Worm (Caenorhabditis elegans) whole organism, L4 larva: ENCODE measurements around the gene peb-1.

Experiments used
- ZK546.5 ChIP-seq, 2 experiments: sonication (generic microtip); optimal IDR thresholded peaks; 2 replicates each; lab custom pipeline; 2017; ENCODE audit warnings: missing biosample characterization in 2 of 2, missing genetic modification characterization in 2 of 2
- ama-1 ChIP-seq: fragments of 150-350 bp; optimal IDR thresholded peaks from 2 replicates; lab custom pipeline; 2014; ENCODE audit warnings: inconsistent platforms, mixed read lengths
- ceh-44 ChIP-seq: fragments of 200-800 bp; sonication (Bioruptor generic); IDR thresholded peaks from 2 replicates; pipeline ENCODE4 v1.3.6; 2022; ENCODE audit warnings: missing genetic modification reagents, missing genetic modification characterization, missing compliant biosample characterization
- ceh-82 ChIP-seq: sonication (generic microtip); optimal IDR thresholded peaks from 2 replicates; lab custom pipeline; 2017; ENCODE audit warnings: missing biosample characterization, missing genetic modification characterization
- lin-13 ChIP-seq: fragments of 150-350 bp; optimal IDR thresholded peaks from 2 replicates; lab custom pipeline; 2014; ENCODE audit warnings: missing biosample characterization, missing genetic modification reagents, missing genetic modification characterization
- mdl-1 ChIP-seq, 2 experiments: fragments of 150-350 bp in 1 of 2; sonication (generic microtip) in 1 of 2; optimal IDR thresholded peaks; 2 replicates each; lab custom pipeline; 2014 to 2017; ENCODE audit warnings: missing biosample characterization in 2 of 2, missing genetic modification characterization in 2 of 2
- mep-1 ChIP-seq: fragments of 150-350 bp; sonication (generic microtip); optimal IDR thresholded peaks from 3 replicates; lab custom pipeline; 2014; ENCODE audit warnings: missing biosample characterization, missing genetic modification characterization
- mxl-2 ChIP-seq: fragments of 200-800 bp; sonication (Bioruptor generic); conservative IDR thresholded peaks from 2 replicates; pipeline ENCODE4 v1.3.6; 2022; ENCODE audit warnings: missing genetic modification reagents, missing genetic modification characterization, missing compliant biosample characterization
- nhr-237 ChIP-seq: sonication (generic microtip); optimal IDR thresholded peaks from 2 replicates; lab custom pipeline; 2017; ENCODE audit warnings: missing biosample characterization, missing genetic modification characterization
- nhr-25 ChIP-seq: sonication (generic microtip); optimal IDR thresholded peaks from 2 replicates; lab custom pipeline; 2017; ENCODE audit warnings: missing genetic modification characterization, mild to moderate bottlenecking, missing compliant biosample characterization, antibody characterized with exemption, moderate library complexity, borderline replicate concordance; ENCODE audit not compliant: insufficient read depth
- pha-4 ChIP-seq, 2 experiments: fragments of 150-350 bp in 1 of 2; fragments of 200-800 bp in 1 of 2; sonication (Bioruptor generic) in 1 of 2; IDR thresholded peaks in 1 of 2; optimal IDR thresholded peaks in 1 of 2; 2 replicates each; pipeline versions ENCODE4 v1.3.6 to Lab custom; 2014 to 2022; ENCODE audit warnings: missing genetic modification characterization in 2 of 2, missing genetic modification reagents in 2 of 2, missing biosample characterization in 1 of 2, missing compliant biosample characterization in 1 of 2

DNA sequence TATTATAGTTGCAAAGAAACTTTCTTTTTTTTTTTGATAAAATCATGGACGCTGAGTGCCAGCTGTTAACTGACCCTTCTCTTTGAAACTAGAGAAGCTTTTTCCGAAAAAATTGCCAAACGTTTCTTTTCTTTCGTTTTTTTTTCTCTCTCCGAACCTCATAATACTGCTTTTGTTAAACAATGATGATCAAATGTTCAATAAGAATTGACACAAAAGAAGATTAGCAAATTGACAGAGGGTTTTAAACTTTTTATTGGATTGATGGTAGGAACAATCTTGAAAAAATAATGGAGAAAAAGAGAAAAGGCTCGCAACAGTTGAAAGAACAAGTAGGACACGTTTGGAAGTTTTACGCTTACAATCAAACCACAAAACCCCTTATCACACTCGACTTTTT, 10.0 kb downstream of the peb-1 start, which contains the start of gene hex-1:
- TF ChIP-seq ZK546.5 (tag; optimal IDR thresholded peaks at IDR 0.05; lab: Kevin White, UChicago) (no peak), mep-1 (tag; lab: Kevin White, UChicago) (no peak), ama-1 (no peak), mdl-1 (tag; optimal IDR thresholded peaks at IDR 0.05; lab: Kevin White, UChicago) (no peak), ceh-82 (tag; lab: Kevin White, UChicago) (no peak), mxl-2 (no peak), nhr-25 (no peak), pha-4 (GFP tag; IDR thresholded peaks at IDR 0.05; lab: Robert Waterston, UW) (no peak), pha-4 (tag; optimal IDR thresholded peaks at IDR 0.05; lab: Kevin White, UChicago) (no peak), nhr-237 (tag; lab: Kevin White, UChicago) (no peak), lin-13 (GFP tag; lab: Kevin White, UChicago) (no peak), ceh-44 (GFP tag; lab: Robert Waterston, UW) (no peak)
